Worm (Caenorhabditis elegans): Measurements from ENCODE around the gene srb-11.
A peak's percentile ranks its signal among the peaks of the same experiment; 100 is the strongest.

The srb-11 gene

DNA sequence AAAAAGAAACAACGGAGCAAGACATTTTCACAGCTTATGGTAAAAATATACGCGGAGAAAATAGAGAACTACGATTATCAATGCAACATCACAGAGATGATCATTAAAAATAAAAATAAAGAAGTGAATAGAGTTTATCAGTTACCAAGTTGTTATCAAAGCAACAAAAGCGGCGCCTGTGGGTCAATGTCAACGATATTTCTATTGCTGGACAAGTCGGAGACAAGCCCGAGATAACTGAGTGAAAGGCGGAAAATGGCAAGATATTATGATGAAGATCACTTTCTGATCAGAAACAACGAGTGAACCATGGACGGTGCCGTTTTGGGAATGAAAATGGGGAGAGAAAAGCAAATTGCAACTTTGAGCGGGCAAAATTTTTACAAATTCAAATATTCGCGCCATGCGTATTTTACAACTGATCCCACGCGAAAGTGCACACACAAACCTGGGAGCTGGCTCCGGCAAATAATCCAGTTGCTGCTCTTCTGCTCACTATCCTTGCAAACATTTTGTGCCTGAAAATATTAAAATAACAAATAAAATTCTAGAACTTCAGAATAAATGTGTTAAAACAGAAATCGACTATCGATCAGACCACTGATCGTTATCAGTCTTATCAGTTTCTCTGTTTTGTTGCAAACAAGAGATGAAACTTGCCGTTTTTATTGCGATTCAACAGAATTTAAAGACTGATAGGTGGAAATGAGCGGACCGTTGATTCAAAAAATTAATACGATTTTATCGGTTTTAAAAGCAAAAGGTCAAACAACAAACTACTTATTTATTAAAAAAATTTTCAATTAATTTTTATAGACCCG, 50.2 kb downstream of the srb-11 start, which contains the start of gene mel-32:
TSS of gene mel-32 (minus strand) at position 696 of the 821 bp plus-strand sequence.
- TF ChIP-seq ama-1 (optimal IDR thresholded peaks at IDR 0.05) (peak; percentile 22), pqm-1 (tag; optimal IDR thresholded peaks at IDR 0.05) (peak; percentile 67), pha-4 (tag; optimal IDR thresholded peaks at IDR 0.05) (peak; percentile 48), nhr-76 (tag; optimal IDR thresholded peaks at IDR 0.05) (no peak), lin-39 (tag; optimal IDR thresholded peaks at IDR 0.05) (no peak), tbx-2 (tag; optimal IDR thresholded peaks at IDR 0.05) (no peak), elt-2 (tag; optimal IDR thresholded peaks at IDR 0.05) (peak; percentile 84), lin-15B (tag; optimal IDR thresholded peaks at IDR 0.05) (peak; percentile 16), ceh-28 (tag; optimal IDR thresholded peaks at IDR 0.05) (peak; percentile 15)

Measured in whole organism, L3 larva.